Fruit fly (Drosophila melanogaster): Measurements from ENCODE around the gene CG2938.

Gene CG2938

dm6 chrX:3967613-3968012 is 31.3 kb upstream of the CG2938 start (continued):
- TF ChIP-seq bsh (GFP tag; optimal IDR thresholded peaks at IDR 0.05) (peak in 1 of 2 experiments; percentile 69), org-1 (GFP tag; optimal IDR thresholded peaks at IDR 0.05) (peak; percentile 18), CG3838 (GFP tag; optimal IDR thresholded peaks at IDR 0.05) (no peak), Side (GFP tag; optimal IDR thresholded peaks at IDR 0.05) (no peak), ssp (GFP tag; IDR thresholded peaks at IDR 0.05) (no peak), Opbp (GFP tag; IDR thresholded peaks at IDR 0.05; ENCODE audit: partially characterized antibody) (no peak), CG2202 (tag; optimal IDR thresholded peaks at IDR 0.05) (peak; percentile 21), Usf (GFP tag; optimal IDR thresholded peaks at IDR 0.05) (no peak), Atf-2 (GFP tag; optimal IDR thresholded peaks at IDR 0.05) (no peak), seq (GFP tag; IDR thresholded peaks at IDR 0.05) (no peak), sens (GFP tag) (peak; percentile 85), kni (GFP tag; optimal IDR thresholded peaks at IDR 0.05) (no peak), fd64A (GFP tag; optimal IDR thresholded peaks at IDR 0.05) (peak; percentile 17), slbo (GFP tag; IDR thresholded peaks at IDR 0.05) (no peak), ci (GFP tag; IDR thresholded peaks at IDR 0.05) (0 out of 3 replicates have a peak, but pooled peaks have one; percentile 38), dmrt11E (tag; optimal IDR thresholded peaks at IDR 0.05) (peak; percentile 55), CG1603 (tag; optimal IDR thresholded peaks at IDR 0.05) (no peak), Gug (GFP tag; IDR thresholded peaks at IDR 0.05) (no peak), CG9797 (GFP tag; optimal IDR thresholded peaks at IDR 0.05) (no peak), Optix (GFP tag; IDR thresholded peaks at IDR 0.05) (no peak), H15 (GFP tag; IDR thresholded peaks at IDR 0.05) (no peak), ac (GFP tag; optimal IDR thresholded peaks at IDR 0.05) (no peak), emc (GFP tag; optimal IDR thresholded peaks at IDR 0.05) (no peak), CG6813 (GFP tag; optimal IDR thresholded peaks at IDR 0.05) (peak; percentile 41), CG15696 (tag; optimal IDR thresholded peaks at IDR 0.05) (peak; percentile 37), CG2875 (GFP tag; optimal IDR thresholded peaks at IDR 0.05) (peak; percentile 33), gcm2 (GFP tag; optimal IDR thresholded peaks at IDR 0.05) (no peak), CG31224 (GFP tag; IDR thresholded peaks at IDR 0.05) (no peak), Drgx (GFP tag; IDR thresholded peaks at IDR 0.05) (no peak), CG10654 (GFP tag; optimal IDR thresholded peaks at IDR 0.05) (no peak), sima (GFP tag; optimal IDR thresholded peaks at IDR 0.05) (no peak), CG7372 (GFP tag; IDR thresholded peaks at IDR 0.05) (no peak), D19A (tag; optimal IDR thresholded peaks at IDR 0.05) (no peak), CG14860 (GFP tag; IDR thresholded peaks at IDR 0.05; ENCODE audit: partially characterized antibody) (no peak), gfzf (GFP tag; optimal IDR thresholded peaks at IDR 0.05) (no peak), CG7786 (GFP tag; optimal IDR thresholded peaks at IDR 0.05) (no peak), zen (tag; optimal IDR thresholded peaks at IDR 0.05) (no peak), Kr (GFP tag; optimal IDR thresholded peaks at IDR 0.05) (no peak), CG14050 (GFP tag; IDR thresholded peaks at IDR 0.05) (no peak), CG11504 (tag; optimal IDR thresholded peaks at IDR 0.05) (no peak), CG4404 (GFP tag; IDR thresholded peaks at IDR 0.05) (no peak), Med (GFP tag) (peak; percentile 59), CG17328 (GFP tag; IDR thresholded peaks at IDR 0.05) (no peak), CkIIα-i1 (GFP tag; IDR thresholded peaks at IDR 0.05) (no peak), Blimp-1 (GFP tag; optimal IDR thresholded peaks at IDR 0.05) (no peak), Rx (GFP tag; IDR thresholded peaks at IDR 0.05) (no peak), Stat92E (GFP tag; optimal IDR thresholded peaks at IDR 0.05) (no peak), CG15479 (GFP tag; optimal IDR thresholded peaks at IDR 0.05) (no peak), Dref (GFP tag; IDR thresholded peaks at IDR 0.05) (no peak), hbn (GFP tag; IDR thresholded peaks at IDR 0.05; ENCODE audit: partially characterized antibody) (no peak), Lhr (GFP tag; optimal IDR thresholded peaks at IDR 0.05) (no peak), ERR (GFP tag; optimal IDR thresholded peaks at IDR 0.05) (no peak)

All from whole organism, embryonic.